Fruit fly (Drosophila melanogaster) whole organism, wandering third instar larva: ENCODE data around the gene RpS20.
A peak's percentile ranks its signal among the peaks of the same experiment; 100 is the strongest.

Source experiments
- Abd-B ChIP-seq: fragments of >200 bp; optimal IDR thresholded peaks from 2 replicates; lab custom pipeline; 2017; ENCODE audit warnings: missing biosample characterization, missing genetic modification characterization
- CG32264 ChIP-seq: fragments of 200-800 bp; sonication (Bioruptor generic); optimal IDR thresholded peaks from 2 replicates; lab custom pipeline; 2016; ENCODE audit warnings: missing biosample characterization, missing genetic modification characterization
- CG9705 ChIP-seq: fragments of 200-800 bp; sonication (Bioruptor generic); optimal IDR thresholded peaks from 2 replicates; lab custom pipeline; 2018; ENCODE audit warnings: missing biosample characterization, mild to moderate bottlenecking, missing genetic modification characterization
- CrebA ChIP-seq: fragments of 200-800 bp; sonication (Bioruptor generic); optimal IDR thresholded peaks from 2 replicates; lab custom pipeline; 2016; ENCODE audit warnings: missing biosample characterization, mild to moderate bottlenecking, missing genetic modification characterization, borderline replicate concordance
- Dfd ChIP-seq: fragments of >200 bp; optimal IDR thresholded peaks from 2 replicates; lab custom pipeline; 2017; ENCODE audit warnings: missing biosample characterization, missing genetic modification characterization
- Dif ChIP-seq: fragments of 200-275, 200-300 bp; sonication (Bioruptor generic); optimal IDR thresholded peaks from 2 replicates; lab custom pipeline; 2018; ENCODE audit warnings: missing biosample characterization, missing genetic modification characterization; ENCODE audit not compliant: partially characterized antibody
- GATAd ChIP-seq: sonication (Bioruptor generic); optimal IDR thresholded peaks from 2 replicates; lab custom pipeline; 2016; ENCODE audit warnings: missing biosample characterization, missing genetic modification characterization
- Hnf4 ChIP-seq: fragments of 200-800 bp; sonication (Bioruptor generic); optimal IDR thresholded peaks from 2 replicates; lab custom pipeline; 2016; ENCODE audit warnings: missing biosample characterization, mild to moderate bottlenecking, missing genetic modification characterization
- Hr78 ChIP-seq: fragments of >200 bp; optimal IDR thresholded peaks from 2 replicates; lab custom pipeline; 2017; ENCODE audit warnings: missing biosample characterization, missing genetic modification characterization
- Hr83 ChIP-seq: fragments of 200-300 bp; sonication (Bioruptor generic); optimal IDR thresholded peaks from 2 replicates; lab custom pipeline; 2016; ENCODE audit warnings: missing biosample characterization, mild to moderate bottlenecking, missing genetic modification characterization, moderate library complexity; ENCODE audit not compliant: poor library complexity, severe bottlenecking
- Jra ChIP-seq: sonication (Bioruptor generic); optimal IDR thresholded peaks from 2 replicates; lab custom pipeline; 2016; ENCODE audit warnings: missing biosample characterization, missing genetic modification characterization
- Mio ChIP-seq: sonication (Bioruptor generic); optimal IDR thresholded peaks from 2 replicates; lab custom pipeline; 2016; ENCODE audit warnings: missing biosample characterization, missing genetic modification characterization
- Myc ChIP-seq: fragments of >200 bp; optimal IDR thresholded peaks from 2 replicates; lab custom pipeline; 2017
- N ChIP-seq: fragments of >200 bp; optimal IDR thresholded peaks from 2 replicates; lab custom pipeline; 2018; ENCODE audit warnings: missing biosample characterization, missing external identifiers, missing genetic modification characterization
- OdsH ChIP-seq: fragments of 200-800 bp; sonication (Bioruptor generic); optimal IDR thresholded peaks from 2 replicates; lab custom pipeline; 2016; ENCODE audit warnings: missing biosample characterization, mild to moderate bottlenecking, missing genetic modification characterization
- Rel ChIP-seq, 2 experiments: fragments of 200-800 bp; sonication (Bioruptor generic) in 1 of 2; optimal IDR thresholded peaks; 2 replicates in 1 of 2; 3 replicates in 1 of 2; lab custom pipeline; 2016 to 2019; ENCODE audit warnings: mild to moderate bottlenecking in 2 of 2, missing biosample characterization in 2 of 2, missing genetic modification characterization in 2 of 2, moderate library complexity in 1 of 2
- Sp1 ChIP-seq: fragments of 200-800 bp; sonication (Bioruptor generic); optimal IDR thresholded peaks from 3 replicates; lab custom pipeline; 2019; ENCODE audit warnings: missing biosample characterization, mild to moderate bottlenecking, missing genetic modification characterization, moderate library complexity
- Vsx2 ChIP-seq: fragments of 200-300, 225-300 bp; sonication (Bioruptor generic); optimal IDR thresholded peaks from 2 replicates; lab custom pipeline; 2018; ENCODE audit warnings: missing biosample characterization, missing genetic modification characterization; ENCODE audit not compliant: partially characterized antibody
- br ChIP-seq: fragments of 200-800 bp; sonication (Bioruptor generic); optimal IDR thresholded peaks from 2 replicates; lab custom pipeline; 2016; ENCODE audit warnings: missing biosample characterization, missing genetic modification characterization
- brk ChIP-seq: fragments of 200-800 bp; sonication (Bioruptor generic); optimal IDR thresholded peaks from 2 replicates; lab custom pipeline; 2016; ENCODE audit warnings: missing biosample characterization, mild to moderate bottlenecking, missing genetic modification characterization
- dl ChIP-seq, 2 experiments: fragments of 175-275, 200-275 bp in 1 of 2; fragments of 200-275 bp in 1 of 2; sonication (Bioruptor generic); optimal IDR thresholded peaks; lab custom pipeline; 2018; ENCODE audit warnings: mild to moderate bottlenecking in 2 of 2, missing biosample characterization in 2 of 2, missing genetic modification characterization in 2 of 2, moderate library complexity in 2 of 2; ENCODE audit not compliant: partially characterized antibody in 2 of 2, insufficient read depth in 1 of 2
- dmrt93B ChIP-seq: fragments of 200-800 bp; sonication (Bioruptor generic); optimal IDR thresholded peaks from 2 replicates; lab custom pipeline; 2018; ENCODE audit warnings: missing biosample characterization, mild to moderate bottlenecking, missing genetic modification characterization
- dsf ChIP-seq: sonication (Bioruptor generic); optimal IDR thresholded peaks from 2 replicates; lab custom pipeline; 2016; ENCODE audit warnings: missing biosample characterization, missing genetic modification characterization, borderline replicate concordance
- ey ChIP-seq: fragments of 200-800 bp; sonication (Bioruptor generic); optimal IDR thresholded peaks from 2 replicates; lab custom pipeline; 2016; ENCODE audit warnings: missing biosample characterization, missing genetic modification characterization
- foxo ChIP-seq, 2 experiments: fragments of 200-800 bp; sonication (Bioruptor generic); optimal IDR thresholded peaks; 2 replicates in 1 of 2; 3 replicates in 1 of 2; lab custom pipeline; 2016 to 2017; ENCODE audit warnings: missing biosample characterization in 2 of 2, missing genetic modification characterization in 2 of 2
- fru ChIP-seq: fragments of 200-800 bp; sonication (Bioruptor generic); optimal IDR thresholded peaks from 3 replicates; lab custom pipeline; 2016; ENCODE audit warnings: missing biosample characterization, mild to moderate bottlenecking, missing genetic modification characterization
- h ChIP-seq: fragments of 200-800 bp; sonication (Bioruptor generic); optimal IDR thresholded peaks from 3 replicates; lab custom pipeline; 2016; ENCODE audit warnings: missing biosample characterization, mild to moderate bottlenecking, missing genetic modification characterization
- jim ChIP-seq: fragments of 175-275, 200-325 bp; sonication (Bioruptor generic); optimal IDR thresholded peaks from 2 replicates; lab custom pipeline; 2016; ENCODE audit warnings: missing biosample characterization, mild to moderate bottlenecking, missing genetic modification characterization
- lola ChIP-seq: fragments of >200 bp; optimal IDR thresholded peaks from 2 replicates; lab custom pipeline; 2017; ENCODE audit warnings: missing biosample characterization, missing genetic modification characterization
- pan ChIP-seq: fragments of >200 bp; optimal IDR thresholded peaks from 2 replicates; lab custom pipeline; 2017
- psq ChIP-seq: fragments of 200-800 bp; sonication (Bioruptor generic); optimal IDR thresholded peaks from 3 replicates; lab custom pipeline; 2017; ENCODE audit warnings: missing biosample characterization, mild to moderate bottlenecking, missing genetic modification characterization, moderate library complexity
- rgr ChIP-seq: fragments of 200-800 bp; sonication (Bioruptor generic); optimal IDR thresholded peaks from 3 replicates; lab custom pipeline; 2016; ENCODE audit warnings: missing biosample characterization, mild to moderate bottlenecking, missing genetic modification characterization
- sage ChIP-seq: fragments of 200-800 bp; sonication (Bioruptor generic); optimal IDR thresholded peaks from 2 replicates; lab custom pipeline; 2016; ENCODE audit warnings: missing biosample characterization, mild to moderate bottlenecking, missing genetic modification characterization
- sv ChIP-seq: fragments of 200-800 bp; sonication (Bioruptor generic); optimal IDR thresholded peaks from 3 replicates; lab custom pipeline; 2016; ENCODE audit warnings: missing biosample characterization, missing genetic modification characterization
- tai ChIP-seq: sonication (Bioruptor generic); optimal IDR thresholded peaks from 2 replicates; lab custom pipeline; 2016; ENCODE audit warnings: missing biosample characterization, missing genetic modification characterization
- usp ChIP-seq: fragments of >200 bp; optimal IDR thresholded peaks from 2 replicates; lab custom pipeline; 2017; ENCODE audit warnings: missing biosample characterization, missing genetic modification characterization
- woc ChIP-seq: sonication (Bioruptor generic); optimal IDR thresholded peaks from 2 replicates; lab custom pipeline; 2016; ENCODE audit warnings: missing biosample characterization, mild to moderate bottlenecking, missing genetic modification characterization

The RpS20 gene

DNA sequence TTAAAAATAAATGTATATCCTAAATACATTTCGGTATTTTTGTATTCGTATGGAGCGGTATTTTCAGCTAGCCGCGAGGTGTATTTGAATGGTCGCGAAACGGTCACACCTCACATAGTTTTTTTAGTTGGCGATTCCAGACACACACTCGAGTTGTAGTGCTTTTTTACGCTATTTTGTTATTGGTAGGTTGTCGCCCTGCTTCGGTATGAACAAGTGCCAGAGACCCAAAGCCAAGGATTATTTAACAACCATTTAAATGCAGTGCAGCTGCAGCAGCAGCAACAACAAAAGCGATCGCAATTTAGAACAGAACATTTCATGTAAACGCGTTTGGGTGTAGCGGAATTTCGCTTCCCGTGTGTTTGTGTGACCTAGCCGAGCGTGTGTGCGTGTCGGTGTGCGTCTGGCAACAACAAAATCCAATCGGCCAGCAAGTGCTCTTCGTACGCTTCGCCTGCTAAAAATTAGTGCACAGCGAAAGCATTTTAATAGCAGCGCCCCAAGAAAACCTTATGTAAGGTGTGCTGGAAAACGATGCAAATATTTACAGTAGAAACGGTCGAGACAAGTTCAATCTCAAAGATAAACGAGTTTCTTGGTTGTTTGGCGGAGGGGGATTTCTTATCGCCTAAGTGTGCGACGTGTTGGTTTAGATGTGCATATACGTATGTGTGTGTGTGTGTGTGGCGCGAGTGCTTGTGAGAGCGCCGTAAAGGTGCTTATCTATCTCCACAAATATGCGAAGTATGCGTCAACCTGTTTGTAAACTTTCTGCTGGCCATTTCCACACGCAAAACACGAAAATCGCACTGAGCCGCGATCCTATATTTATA, 10.9 kb downstream of the RpS20 start, which contains the start of gene Synd (continued):
- TF ChIP-seq h (GFP tag; lab: Kevin White, UChicago) (peak; percentile 71), dsf (GFP tag; lab: Kevin White, UChicago) (no peak)

DNA sequence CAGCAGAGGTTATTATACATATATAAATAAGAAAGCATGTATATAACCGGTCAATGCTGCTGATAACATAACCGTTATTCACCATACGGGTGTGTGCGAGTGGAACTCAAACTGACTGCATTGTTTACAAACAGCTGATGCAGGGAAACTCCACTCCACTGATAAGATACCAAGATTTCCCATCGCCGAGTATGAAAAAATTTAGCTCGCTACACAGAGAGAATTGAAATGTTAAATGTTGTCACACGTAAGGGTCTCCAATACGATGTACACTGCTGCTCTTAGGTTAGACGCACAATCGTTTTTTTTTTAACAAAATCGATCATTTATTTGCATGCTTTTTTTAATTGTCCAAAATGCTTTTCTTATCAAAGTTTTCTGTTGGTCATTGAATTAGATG, 11.7 kb downstream of the RpS20 start:
- TF ChIP-seq Abd-B = no peak
- no peak for TF ChIP-seq GATAd (GFP tag; lab: Kevin White, UChicago)
- TF ChIP-seq jim (GFP tag; lab: Kevin White, UChicago) = no peak
- TF ChIP-seq woc (GFP tag; lab: Kevin White, UChicago) = no peak
- no peak for TF ChIP-seq ey (GFP tag; lab: Kevin White, UChicago)
- no peak for TF ChIP-seq dsf (GFP tag; lab: Kevin White, UChicago)
- no peak for TF ChIP-seq lola (GFP tag; lab: Kevin White, UChicago)
- TF ChIP-seq dmrt93B (GFP tag; lab: Kevin White, UChicago) = no peak
- no peak for TF ChIP-seq tai (GFP tag; lab: Kevin White, UChicago)
- TF ChIP-seq Vsx2 = no peak
- no peak for TF ChIP-seq Dif
- TF ChIP-seq CG9705 (GFP tag; lab: Kevin White, UChicago) = no peak
- no peak for TF ChIP-seq CG32264
- TF ChIP-seq pan = no peak
- no peak for TF ChIP-seq sage (GFP tag; lab: Kevin White, UChicago)
- TF ChIP-seq foxo (GFP tag; optimal IDR thresholded peaks at IDR 0.05; lab: Kevin White, UChicago) = peak in 1 of 2 experiments; percentile 27
- no peak for TF ChIP-seq h (GFP tag; lab: Kevin White, UChicago)
- TF ChIP-seq dl (GFP tag; optimal IDR thresholded peaks at IDR 0.05; lab: Kevin White, UChicago; ENCODE audit: insufficient read depth in 1 of 2, partially characterized antibody in 2 of 2) = no peak
- peak; percentile 17 for TF ChIP-seq Hnf4 (GFP tag; lab: Kevin White, UChicago)
- TF ChIP-seq N (GFP tag; lab: Kevin White, UChicago) = no peak
- TF ChIP-seq fru (GFP tag; lab: Kevin White, UChicago) = no peak
- peak; percentile 39 for TF ChIP-seq sv (GFP tag; lab: Kevin White, UChicago)
- no peak for TF ChIP-seq Dfd
- TF ChIP-seq usp = no peak
- TF ChIP-seq psq (GFP tag; lab: Kevin White, UChicago) = no peak
- no peak for TF ChIP-seq br (GFP tag; lab: Kevin White, UChicago)
- TF ChIP-seq CrebA = no peak
- TF ChIP-seq Hr78 (GFP tag; lab: Kevin White, UChicago) = no peak
- no peak for TF ChIP-seq Rel (GFP tag; optimal IDR thresholded peaks at IDR 0.05; lab: Kevin White, UChicago)
- TF ChIP-seq Rel (tag; optimal IDR thresholded peaks at IDR 0.05; lab: Kevin White, UChicago) = peak; percentile 87
- TF ChIP-seq Sp1 = no peak
- TF ChIP-seq Myc (lab: Kevin White, UChicago) = no peak
- peak; percentile 7 for TF ChIP-seq OdsH (GFP tag; lab: Kevin White, UChicago)
- TF ChIP-seq Jra (GFP tag; lab: Kevin White, UChicago) = no peak
- TF ChIP-seq Mio = no peak
- no peak for TF ChIP-seq rgr
- TF ChIP-seq brk (GFP tag; lab: Kevin White, UChicago) = no peak
- TF ChIP-seq, all 38 proteins: peak for 5

DNA sequence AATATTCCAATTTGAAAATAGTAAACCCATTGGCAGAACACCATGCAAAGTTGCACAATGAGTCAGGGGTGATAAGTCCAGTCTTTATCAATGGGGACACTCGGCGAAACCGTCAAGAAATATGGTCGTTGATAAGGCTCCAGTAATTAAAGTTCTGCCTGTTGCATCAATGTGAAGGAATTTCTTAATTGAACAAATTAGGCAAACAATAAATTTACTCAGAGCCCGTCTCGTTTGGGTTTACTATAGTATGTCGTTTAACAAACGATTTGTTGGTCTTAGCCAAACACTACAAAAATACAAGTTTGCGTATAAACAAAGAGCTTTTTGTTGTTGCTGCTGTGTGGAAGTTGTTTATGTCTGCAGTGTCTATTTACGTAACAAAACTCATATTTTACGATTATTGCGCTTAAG, 12.8 kb downstream of the RpS20 start:
- no peak for TF ChIP-seq dmrt93B (GFP tag; lab: Kevin White, UChicago)
- TF ChIP-seq br (GFP tag; lab: Kevin White, UChicago) = no peak
- TF ChIP-seq ey (GFP tag; lab: Kevin White, UChicago) = no peak
- no peak for TF ChIP-seq OdsH (GFP tag; lab: Kevin White, UChicago)
- TF ChIP-seq Dfd = no peak
- TF ChIP-seq usp = no peak
- no peak for TF ChIP-seq dl (GFP tag; optimal IDR thresholded peaks at IDR 0.05; lab: Kevin White, UChicago; ENCODE audit: insufficient read depth in 1 of 2, partially characterized antibody in 2 of 2)
- TF ChIP-seq CG9705 (GFP tag; lab: Kevin White, UChicago) = no peak
- no peak for TF ChIP-seq Hr83
- TF ChIP-seq brk (GFP tag; lab: Kevin White, UChicago) = no peak
- no peak for TF ChIP-seq Abd-B
